Fruit fly (Drosophila melanogaster): Measurements from ENCODE around the gene Ir64a.

DNA sequence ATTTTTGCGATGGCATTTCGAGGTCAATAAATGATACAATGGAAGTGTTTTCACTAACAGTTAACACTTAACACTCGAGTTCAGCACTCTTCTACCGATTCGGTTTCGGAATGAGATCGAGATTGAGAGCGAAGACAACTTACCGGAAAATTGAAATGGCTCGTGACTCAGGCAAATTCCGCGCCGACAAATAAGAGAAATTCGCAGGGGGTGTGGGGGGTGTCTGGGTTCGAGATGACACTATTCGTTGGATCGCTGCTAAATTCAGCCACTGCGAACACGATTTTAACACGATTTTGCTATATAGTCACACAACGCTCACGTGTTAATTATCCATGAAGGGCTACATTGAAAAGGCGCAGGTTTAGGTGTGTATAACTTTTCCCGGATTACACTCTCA, 28.1 kb downstream of the Ir64a start:
- TF ChIP-seq ovo (GFP tag; optimal IDR thresholded peaks at IDR 0.05) = no peak
- no peak for TF ChIP-seq cic (GFP tag; optimal IDR thresholded peaks at IDR 0.05)
- no peak for TF ChIP-seq kay (GFP tag; ENCODE audit: borderline replicate concordance)
- no peak for TF ChIP-seq CG12768 (GFP tag; optimal IDR thresholded peaks at IDR 0.05)
- TF ChIP-seq cnc (optimal IDR thresholded peaks at IDR 0.05) = no peak
